Fruit fly (Drosophila melanogaster): ENCODE data around the gene CG32572.

DNA sequence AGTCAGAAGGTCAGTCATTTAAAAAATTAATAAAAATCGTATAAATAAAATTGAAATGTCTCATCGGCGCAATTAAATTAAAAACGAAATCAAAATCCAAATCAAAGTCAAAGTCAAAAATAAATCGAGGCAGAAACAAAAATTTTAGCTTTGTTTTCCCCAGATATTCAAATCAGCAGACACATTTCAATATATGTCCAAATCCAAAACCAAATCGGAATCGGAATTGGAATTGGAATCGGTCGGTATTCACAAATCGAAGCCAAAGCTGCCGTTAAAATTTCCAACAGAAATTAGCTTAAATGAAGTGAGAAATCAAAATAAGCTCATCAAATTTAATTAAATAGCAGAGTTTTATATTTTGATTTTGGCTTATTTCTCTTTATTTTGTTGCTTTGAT is 15.2 kb downstream of the CG32572 start:
- TF ChIP-seq Hr83 (GFP tag; optimal IDR thresholded peaks at IDR 0.05; ENCODE audit: poor library complexity, severe bottlenecking) (no peak), GATAd (GFP tag; optimal IDR thresholded peaks at IDR 0.05) (no peak), Rel (GFP tag; optimal IDR thresholded peaks at IDR 0.05) (no peak), Rel (tag; optimal IDR thresholded peaks at IDR 0.05) (no peak), lola (GFP tag; optimal IDR thresholded peaks at IDR 0.05) (no peak), pan (optimal IDR thresholded peaks at IDR 0.05) (no peak)
